Worm (Caenorhabditis elegans): ENCODE measurements around the gene Y110A2AL.5.

Gene Y110A2AL.5

ce11 chrII:2888957-2889630 is 24.8 kb downstream of the Y110A2AL.5 start, which contains the start of gene pinn-1 (continued):
- TF ChIP-seq fos-1 (tag; optimal IDR thresholded peaks at IDR 0.05) = no peak
- TF ChIP-seq R02D3.7 (tag; optimal IDR thresholded peaks at IDR 0.05) = no peak
- peak; percentile 71 for TF ChIP-seq lin-15B (tag; optimal IDR thresholded peaks at IDR 0.05)
- TF ChIP-seq tag-97 (GFP tag; IDR thresholded peaks at IDR 0.05) = peak; percentile 87; the same call in 1 of the 2 replicates
- peak; percentile 44 for TF ChIP-seq nhr-28 (tag; optimal IDR thresholded peaks at IDR 0.05)
- no peak for TF ChIP-seq snpc-4 (tag; optimal IDR thresholded peaks at IDR 0.05)
- 0 out of 2 replicates have a peak, but pooled peaks have one; percentile 20 for TF ChIP-seq Y105C5A.15 (GFP tag; IDR thresholded peaks at IDR 0.05)
- TF ChIP-seq snpc-1.2 (GFP tag; IDR thresholded peaks at IDR 0.05) = peak; percentile 75; the same call in 1 of the 2 replicates
- TF ChIP-seq zfp-2 (tag; optimal IDR thresholded peaks at IDR 0.05) = peak; percentile 26
- TF ChIP-seq hmg-1.1 (GFP tag; IDR thresholded peaks at IDR 0.05) = peak; percentile 79
- TF ChIP-seq php-3 (GFP tag; IDR thresholded peaks at IDR 0.05) = peak; percentile 79
- TF ChIP-seq pqm-1 (tag; optimal IDR thresholded peaks at IDR 0.05) = no peak
- no peak for TF ChIP-seq nhr-48 (tag; optimal IDR thresholded peaks at IDR 0.05)
- no peak for TF ChIP-seq spr-3 (GFP tag; optimal IDR thresholded peaks at IDR 0.05)
- peak; percentile 74 for TF ChIP-seq mdt-29 (GFP tag; IDR thresholded peaks at IDR 0.05)
- 0 out of 2 replicates have a peak, but pooled peaks have one; percentile 24 for TF ChIP-seq Y75B8A.6 (GFP tag; IDR thresholded peaks at IDR 0.05)
- TF ChIP-seq dve-1 (tag; optimal IDR thresholded peaks at IDR 0.05; ENCODE audit: insufficient read depth) = peak; percentile 78
- TF ChIP-seq nhr-237 (tag; optimal IDR thresholded peaks at IDR 0.05) = no peak
- 0 out of 2 replicates have a peak, but pooled peaks have one; percentile 19 for TF ChIP-seq egl-43 (GFP tag; IDR thresholded peaks at IDR 0.05)
- no peak for TF ChIP-seq cey-2 (tag; optimal IDR thresholded peaks at IDR 0.05; ENCODE audit: borderline replicate concordance, insufficient read depth)
- peak; percentile 74 for TF ChIP-seq vab-7 (GFP tag; IDR thresholded peaks at IDR 0.05)
- TF ChIP-seq set-16 (GFP tag; IDR thresholded peaks at IDR 0.05) = peak; percentile 18; the same call in 1 of the 2 replicates
- TF ChIP-seq daf-12 (tag; optimal IDR thresholded peaks at IDR 0.05) = no peak
- TF ChIP-seq pha-4 (GFP tag; IDR thresholded peaks at IDR 0.05) = peak; percentile 75
- peak; percentile 43 for TF ChIP-seq pha-4 (tag; optimal IDR thresholded peaks at IDR 0.05)
- TF ChIP-seq egl-27 (tag; optimal IDR thresholded peaks at IDR 0.05) = no peak
- peak; percentile 68 for TF ChIP-seq jun-1 (tag; optimal IDR thresholded peaks at IDR 0.05)
- TF ChIP-seq attf-4 (tag; optimal IDR thresholded peaks at IDR 0.05) = no peak
- no peak for TF ChIP-seq ceh-62 (tag; optimal IDR thresholded peaks at IDR 0.05)
- TF ChIP-seq unc-130 (GFP tag; optimal IDR thresholded peaks at IDR 0.05) = peak; percentile 92
- TF ChIP-seq T26A8.4 (GFP tag; IDR thresholded peaks at IDR 0.05) = peak; percentile 79
- TF ChIP-seq nhr-41 (GFP tag; IDR thresholded peaks at IDR 0.05) = no peak
- peak; percentile 100 for TF ChIP-seq mes-2 (tag; optimal IDR thresholded peaks at IDR 0.05; ENCODE audit: poor library complexity, severe bottlenecking)
- peak; percentile 57 for TF ChIP-seq F49E8.2 (tag; optimal IDR thresholded peaks at IDR 0.05; ENCODE audit: borderline replicate concordance)
- peak; percentile 77 for TF ChIP-seq ztf-7 (tag; optimal IDR thresholded peaks at IDR 0.05)
- peak; percentile 94 for TF ChIP-seq aha-1 (tag)
- peak; percentile 59 to 89 for TF ChIP-seq lsy-2 (tag; optimal IDR thresholded peaks at IDR 0.05)
- peak; percentile 83; the same call in 1 of the 2 replicates for TF ChIP-seq nhr-42 (GFP tag; IDR thresholded peaks at IDR 0.05)
- peak; percentile 83 for TF ChIP-seq lin-13 (GFP tag; optimal IDR thresholded peaks at IDR 0.05)
- TF ChIP-seq mep-1 (tag; optimal IDR thresholded peaks at IDR 0.05) = peak; percentile 80
- TF ChIP-seq arid-1 (GFP tag; conservative IDR thresholded peaks at IDR 0.05) = 0 out of 2 replicates have a peak, but pooled peaks have one; percentile 41
- 0 out of 2 replicates have a peak, but pooled peaks have one; percentile 28 for TF ChIP-seq saeg-2 (GFP tag; IDR thresholded peaks at IDR 0.05)
- TF ChIP-seq dmd-6 (GFP tag; IDR thresholded peaks at IDR 0.05) = peak; percentile 85
- no peak for TF ChIP-seq daf-8 (GFP tag; IDR thresholded peaks at IDR 0.05)
- TF ChIP-seq ceh-82 (tag; optimal IDR thresholded peaks at IDR 0.05) = no peak
- TF ChIP-seq spr-1 (tag; optimal IDR thresholded peaks at IDR 0.05) = peak; percentile 64
- TF ChIP-seq Y48G9A.11 (GFP tag; IDR thresholded peaks at IDR 0.05) = peak; percentile 90
- TF ChIP-seq nhr-6 (tag; optimal IDR thresholded peaks at IDR 0.05) = peak; percentile 55
- peak; percentile 48; the same call in 1 of the 2 replicates for TF ChIP-seq lin-1 (GFP tag; IDR thresholded peaks at IDR 0.05)
- TF ChIP-seq hif-1 (tag; optimal IDR thresholded peaks at IDR 0.05) = peak in 1 of 2 experiments; percentile 94

Measured in whole organism, L4 larva.